Worm (Caenorhabditis elegans): Measurements from ENCODE around the gene W06B4.2.
A peak's percentile ranks its signal among the peaks of the same experiment; 100 is the strongest.

DNA sequence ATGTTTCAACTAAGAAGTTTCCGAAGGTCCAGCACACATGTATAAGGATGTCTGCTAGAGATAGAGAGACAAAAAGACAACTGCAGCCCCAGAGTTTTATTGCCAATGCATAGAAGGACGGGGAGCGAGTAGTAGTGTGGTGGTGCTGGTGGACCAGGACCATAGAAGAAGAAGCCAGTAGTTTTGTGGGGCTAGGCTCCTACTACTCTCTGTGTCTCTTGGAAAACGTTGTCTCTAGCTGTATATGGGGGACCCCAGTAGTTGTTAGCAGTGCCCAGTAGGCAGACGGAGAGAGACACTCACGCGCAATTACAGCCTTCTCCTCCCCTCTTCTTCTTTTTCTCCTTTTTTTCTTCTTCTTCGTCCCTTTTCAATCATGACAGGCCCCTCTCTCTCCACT, 11.9 kb upstream of the W06B4.2 start:
- TF ChIP-seq ztf-11 (tag; optimal IDR thresholded peaks at IDR 0.05) (no peak), blmp-1 (tag; optimal IDR thresholded peaks at IDR 0.05; ENCODE audit: insufficient read depth) (no peak), snpc-4 (tag; optimal IDR thresholded peaks at IDR 0.05) (no peak), aly-2 (tag; optimal IDR thresholded peaks at IDR 0.05) (no peak), peb-1 (tag; optimal IDR thresholded peaks at IDR 0.05) (no peak), F13H6.1 (tag; optimal IDR thresholded peaks at IDR 0.05) (peak; percentile 62), skn-1 (tag; optimal IDR thresholded peaks at IDR 0.05) (no peak), lsy-2 (tag; optimal IDR thresholded peaks at IDR 0.05) (peak; percentile 19 to 25), lin-13 (GFP tag; optimal IDR thresholded peaks at IDR 0.05) (no peak), unc-39 (tag; optimal IDR thresholded peaks at IDR 0.05) (no peak)

Measured in whole organism, L2 larva.